Worm (Caenorhabditis elegans): ENCODE results near the gene C34F11.8.

ce11 chrII:5170932-5171331 lies 39.8 kb downstream of the C34F11.8 start, which contains the start of gene srb-1:
- TF ChIP-seq ama-1 (optimal IDR thresholded peaks at IDR 0.05): no peak
- TF ChIP-seq ceh-30 (tag; optimal IDR thresholded peaks at IDR 0.05): no peak
- no peak for TF ChIP-seq unc-55 (GFP tag; optimal IDR thresholded peaks at IDR 0.05)
- no peak for TF ChIP-seq ceh-34 (tag; optimal IDR thresholded peaks at IDR 0.05)
- TF ChIP-seq nhr-11 (tag; optimal IDR thresholded peaks at IDR 0.05): no peak
- TF ChIP-seq nhr-232 (tag; optimal IDR thresholded peaks at IDR 0.05): no peak
- TF ChIP-seq unc-42 (tag; optimal IDR thresholded peaks at IDR 0.05): no peak
- no peak for TF ChIP-seq fkh-10 (GFP tag; optimal IDR thresholded peaks at IDR 0.05)
- no peak for TF ChIP-seq sox-4 (tag; optimal IDR thresholded peaks at IDR 0.05)

Data from whole organism, late embryonic.